Worm (Caenorhabditis elegans) whole organism, late embryonic: ENCODE measurements around the gene col-8.
"Not testable (repeated sequence)": the region's sequence is repeated elsewhere in the genome, so short reads cannot be mapped to it uniquely, and the experiment has no call there.

ENCODE experiments used
- C08G9.2 ChIP-seq: sonication (generic microtip); optimal IDR thresholded peaks from 2 replicates; lab custom pipeline; 2016; ENCODE audit warnings: mild to moderate bottlenecking, missing genetic modification characterization, moderate library complexity, missing compliant biosample characterization
- C38D4.7 ChIP-seq: fragments of 200-800 bp; sonication (Bioruptor generic); optimal IDR thresholded peaks from 2 replicates; lab custom pipeline; 2018; ENCODE audit warnings: mild to moderate bottlenecking, missing genetic modification characterization, moderate library complexity, missing compliant biosample characterization
- F13H6.1 ChIP-seq: sonication (generic microtip); optimal IDR thresholded peaks from 2 replicates; lab custom pipeline; 2016; ENCODE audit warnings: missing genetic modification characterization, missing compliant biosample characterization
- T23F11.4 ChIP-seq: fragments of 200-800 bp; sonication (Bioruptor generic); optimal IDR thresholded peaks from 2 replicates; lab custom pipeline; 2018; ENCODE audit warnings: mild to moderate bottlenecking, missing genetic modification characterization, missing compliant biosample characterization
- Y22D7AL.16 ChIP-seq: sonication (generic microtip); optimal IDR thresholded peaks from 2 replicates; lab custom pipeline; 2016; ENCODE audit warnings: missing genetic modification characterization, missing compliant biosample characterization
- ceh-14 ChIP-seq: sonication (generic microtip); optimal IDR thresholded peaks from 2 replicates; lab custom pipeline; 2016; ENCODE audit warnings: missing genotype, missing genetic modification characterization, missing compliant biosample characterization
- ceh-18 ChIP-seq: sonication (generic microtip); optimal IDR thresholded peaks from 2 replicates; lab custom pipeline; 2016; ENCODE audit warnings: missing genetic modification characterization, missing compliant biosample characterization
- ceh-24 ChIP-seq: sonication (generic microtip); optimal IDR thresholded peaks from 2 replicates; lab custom pipeline; 2016; ENCODE audit warnings: mild to moderate bottlenecking, missing genetic modification characterization, missing compliant biosample characterization
- ceh-30 ChIP-seq: fragments of 150-350 bp; optimal IDR thresholded peaks from 2 replicates; lab custom pipeline; 2014; ENCODE audit warnings: missing biosample characterization, missing genetic modification characterization
- ceh-45 ChIP-seq: fragments of 200-800 bp; sonication (Bioruptor generic); IDR thresholded peaks from 2 replicates; pipeline ENCODE4 v1.3.6; 2022; ENCODE audit warnings: missing genetic modification reagents, missing genetic modification characterization, missing compliant biosample characterization
- ceh-48 ChIP-seq: sonication (generic microtip); optimal IDR thresholded peaks from 2 replicates; lab custom pipeline; 2016; ENCODE audit warnings: missing genetic modification characterization, inconsistent platforms, missing compliant biosample characterization
- ceh-6 ChIP-seq: fragments of 200-800 bp; sonication (Bioruptor generic); optimal IDR thresholded peaks from 2 replicates; lab custom pipeline; 2018; ENCODE audit warnings: mild to moderate bottlenecking, missing genetic modification characterization, missing compliant biosample characterization
- che-1 ChIP-seq: sonication (generic microtip); optimal IDR thresholded peaks from 2 replicates; lab custom pipeline; 2016; ENCODE audit warnings: mild to moderate bottlenecking, missing genetic modification characterization, missing compliant biosample characterization
- dmd-4 ChIP-seq: sonication (generic microtip); optimal IDR thresholded peaks from 2 replicates; lab custom pipeline; 2016; ENCODE audit warnings: borderline replicate concordance, missing genetic modification characterization, missing compliant biosample characterization
- dve-1 ChIP-seq: sonication (generic microtip); optimal IDR thresholded peaks from 2 replicates; lab custom pipeline; 2017; ENCODE audit warnings: antibody characterized with exemption, mild to moderate bottlenecking, missing genetic modification characterization, missing compliant biosample characterization
- elt-2 ChIP-seq: sonication (generic microtip); optimal IDR thresholded peaks from 2 replicates; lab custom pipeline; 2016; ENCODE audit warnings: missing genetic modification reagents, missing genetic modification characterization, missing compliant biosample characterization
- fkh-6 ChIP-seq: sonication (generic microtip); optimal IDR thresholded peaks from 2 replicates; lab custom pipeline; 2016; ENCODE audit warnings: missing genetic modification characterization, missing compliant biosample characterization
- hlh-30 ChIP-seq: sonication (generic microtip); optimal IDR thresholded peaks from 2 replicates; lab custom pipeline; 2017; ENCODE audit warnings: antibody characterized with exemption, missing genetic modification characterization, missing compliant biosample characterization; ENCODE audit not compliant: insufficient read depth
- madf-2 ChIP-seq: sonication (generic microtip); optimal IDR thresholded peaks from 2 replicates; lab custom pipeline; 2017; ENCODE audit warnings: missing genetic modification characterization, missing compliant biosample characterization
- nfya-1 ChIP-seq: sonication (generic microtip); optimal IDR thresholded peaks from 2 replicates; lab custom pipeline; 2017; ENCODE audit warnings: missing genetic modification characterization, mild to moderate bottlenecking, missing compliant biosample characterization, antibody characterized with exemption, moderate library complexity
- nhr-232 ChIP-seq: sonication (generic microtip); optimal IDR thresholded peaks from 2 replicates; lab custom pipeline; 2016; ENCODE audit warnings: missing genetic modification characterization, missing compliant biosample characterization
- npax-4 ChIP-seq: sonication (generic microtip); optimal IDR thresholded peaks from 2 replicates; lab custom pipeline; 2016; ENCODE audit warnings: missing genetic modification characterization, missing compliant biosample characterization
- odd-2 ChIP-seq: sonication (generic microtip); optimal IDR thresholded peaks from 2 replicates; lab custom pipeline; 2017; ENCODE audit warnings: antibody characterized with exemption, mild to moderate bottlenecking, missing genetic modification characterization, missing compliant biosample characterization
- pat-9 ChIP-seq: fragments of 200-800 bp; sonication (Bioruptor generic); optimal IDR thresholded peaks from 2 replicates; lab custom pipeline; 2018; ENCODE audit warnings: mild to moderate bottlenecking, missing genetic modification characterization, moderate library complexity, missing compliant biosample characterization
- pha-4 ChIP-seq: fragments of 150-350 bp; optimal IDR thresholded peaks from 2 replicates; lab custom pipeline; 2018; ENCODE audit warnings: missing biosample characterization, missing genetic modification reagents, missing genetic modification characterization
- pqm-1 ChIP-seq: sonication (generic microtip); optimal IDR thresholded peaks from 2 replicates; lab custom pipeline; 2016; ENCODE audit warnings: missing genetic modification characterization, missing compliant biosample characterization
- pros-1 ChIP-seq: fragments of 150-350 bp; optimal IDR thresholded peaks from 2 replicates; lab custom pipeline; 2014; ENCODE audit warnings: missing biosample characterization, missing genetic modification reagents, missing genetic modification characterization
- ref-2 ChIP-seq: sonication (generic microtip); optimal IDR thresholded peaks from 2 replicates; lab custom pipeline; 2016; ENCODE audit warnings: missing genetic modification characterization, missing compliant biosample characterization
- sdc-2 ChIP-seq: sonication (generic microtip); optimal IDR thresholded peaks from 2 replicates; lab custom pipeline; 2016; ENCODE audit warnings: missing genotype, missing genetic modification characterization, missing compliant biosample characterization
- sox-2 ChIP-seq: fragments of 200-800 bp; sonication (Bioruptor generic); IDR thresholded peaks from 2 replicates; pipeline ENCODE4 v1.3.6; 2022; ENCODE audit warnings: missing genetic modification reagents, missing genetic modification characterization, missing compliant biosample characterization
- sox-4 ChIP-seq: sonication (generic microtip); optimal IDR thresholded peaks from 2 replicates; lab custom pipeline; 2017; ENCODE audit warnings: mild to moderate bottlenecking, missing genetic modification characterization, inconsistent platforms, missing compliant biosample characterization
- syd-9 ChIP-seq: sonication (generic microtip); optimal IDR thresholded peaks from 2 replicates; lab custom pipeline; 2016; ENCODE audit warnings: mild to moderate bottlenecking, missing genetic modification characterization, moderate library complexity, missing compliant biosample characterization
- tbx-7 ChIP-seq: sonication (generic microtip); optimal IDR thresholded peaks from 2 replicates; lab custom pipeline; 2016; ENCODE audit warnings: missing genotype, missing genetic modification characterization, missing compliant biosample characterization
- ttx-3 ChIP-seq: sonication (generic microtip); optimal IDR thresholded peaks from 2 replicates; lab custom pipeline; 2016; ENCODE audit warnings: missing genetic modification reagents, missing genetic modification characterization, missing compliant biosample characterization
- unc-3 ChIP-seq, 2 experiments: fragments of 200-800 bp in 1 of 2; sonication (Bioruptor generic) in 1 of 2; sonication (generic microtip) in 1 of 2; conservative IDR thresholded peaks in 1 of 2; optimal IDR thresholded peaks in 1 of 2; 2 replicates each; pipeline versions ENCODE4 v1.3.6 to Lab custom; 2016 to 2022; ENCODE audit warnings: missing compliant biosample characterization in 2 of 2, missing genetic modification characterization in 2 of 2, missing genetic modification reagents in 1 of 2
- unc-55 ChIP-seq: sonication (generic microtip); optimal IDR thresholded peaks from 2 replicates; lab custom pipeline; 2017; ENCODE audit warnings: missing biosample characterization, missing genetic modification reagents, missing genetic modification characterization
- unc-86 ChIP-seq: sonication (generic microtip); optimal IDR thresholded peaks from 2 replicates; lab custom pipeline; 2016; ENCODE audit warnings: missing genetic modification characterization, missing compliant biosample characterization
- zip-5 ChIP-seq: sonication (generic microtip); optimal IDR thresholded peaks from 2 replicates; lab custom pipeline; 2016; ENCODE audit warnings: missing genetic modification characterization, missing compliant biosample characterization

The col-8 gene

ce11 chrIII:6992496-6992895 lies 27.9 kb downstream of the col-8 start:
- no peak for TF ChIP-seq fkh-6 (tag; lab: Kevin White, UChicago)
- TF ChIP-seq ceh-6 (GFP tag; lab: Kevin White, UChicago), result no peak
- TF ChIP-seq odd-2, result no peak
- TF ChIP-seq dmd-4 (tag; lab: Kevin White, UChicago), result no peak
- no peak for TF ChIP-seq C08G9.2 (tag; lab: Kevin White, UChicago)
- no peak for TF ChIP-seq C38D4.7 (GFP tag; lab: Kevin White, UChicago)
- no peak for TF ChIP-seq F13H6.1
- TF ChIP-seq unc-55, result no peak
- no peak for TF ChIP-seq ttx-3
- TF ChIP-seq nhr-232 (tag; lab: Kevin White, UChicago), result no peak

ce11 chrIII:6991465-6991864 lies 28.9 kb downstream of the col-8 start:
- no peak for TF ChIP-seq sdc-2 (tag; lab: Kevin White, UChicago)
- TF ChIP-seq nfya-1, result no peak
- no peak for TF ChIP-seq che-1
- peak; percentile 30 for TF ChIP-seq elt-2

ce11 chrIII:6989900-6990299 lies 30.5 kb downstream of the col-8 start, which contains the start of gene prk-1:
TSS of gene prk-1 (plus strand) at chrIII:6990168.
- TF ChIP-seq hlh-30 (tag; lab: Kevin White, UChicago) (no peak), sox-2 (GFP tag; lab: Robert Waterston, UW) (no peak), npax-4 (tag; lab: Kevin White, UChicago) (no peak), pha-4 (tag; lab: Kevin White, UChicago) (no peak), madf-2 (tag; lab: Kevin White, UChicago) (no peak), pat-9 (tag; lab: Kevin White, UChicago) (no peak), zip-5 (tag; lab: Kevin White, UChicago) (no peak)

ce11 chrIII:6989201-6989600 lies 31.2 kb downstream of the col-8 start:
- TF ChIP-seq dmd-4 (tag; lab: Kevin White, UChicago) (no peak), C38D4.7 (GFP tag; lab: Kevin White, UChicago) (no peak)

ce11 chrIII:6988060-6988459 lies 32.3 kb downstream of the col-8 start:
- TF ChIP-seq pqm-1 (tag; lab: Kevin White, UChicago) (no peak), unc-86 (tag; lab: Kevin White, UChicago) (no peak), ceh-18 (tag; lab: Kevin White, UChicago) (peak; percentile 78)

ce11 chrIII:6981989-6982553 lies 38.3 kb downstream of the col-8 start, which contains the start of gene F31E3.6:
TSS of gene F31E3.6 (plus strand) at chrIII:6982081.
- not testable (repeated sequence) for TF ChIP-seq dve-1 (tag; lab: Kevin White, UChicago); ref-2 (tag; lab: Kevin White, UChicago); ceh-14

ce11 chrIII:6979584-6979983 lies 40.8 kb downstream of the col-8 start, which contains the start of gene ceh-20:
TSS of gene ceh-20 (plus strand) at chrIII:6979884.
- TF ChIP-seq pha-4 (tag; lab: Kevin White, UChicago) (no peak), sox-4 (tag; lab: Kevin White, UChicago) (no peak), ceh-48 (tag; lab: Kevin White, UChicago) (no peak), pros-1 (tag; lab: Kevin White, UChicago) (no peak), Y22D7AL.16 (tag; lab: Kevin White, UChicago) (no peak), tbx-7 (tag; lab: Kevin White, UChicago) (no peak), dmd-4 (tag; lab: Kevin White, UChicago) (no peak), unc-3 (GFP tag; conservative IDR thresholded peaks at IDR 0.05; lab: Robert Waterston, UW) (no peak), unc-3 (tag; optimal IDR thresholded peaks at IDR 0.05; lab: Kevin White, UChicago) (no peak), ceh-14 (no peak), ceh-30 (tag; lab: Kevin White, UChicago) (no peak), syd-9 (tag; lab: Kevin White, UChicago) (no peak), T23F11.4 (GFP tag; lab: Kevin White, UChicago) (no peak), pqm-1 (tag; lab: Kevin White, UChicago) (no peak), ceh-24 (tag; lab: Kevin White, UChicago) (no peak), ceh-45 (GFP tag; lab: Robert Waterston, UW) (no peak), elt-2 (no peak), hlh-30 (tag; lab: Kevin White, UChicago) (no peak), unc-55 (no peak)
